Fruit fly (Drosophila melanogaster) whole organism, wandering third instar larva: Measurements from ENCODE around the gene CG8135.

Source experiments
- Dfd ChIP-seq: fragments of >200 bp; optimal IDR thresholded peaks from 2 replicates; lab custom pipeline; 2017; ENCODE audit warnings: missing biosample characterization, missing genetic modification characterization
- HLH106 ChIP-seq: fragments of 200-800 bp; optimal IDR thresholded peaks from 3 replicates; lab custom pipeline; 2019; ENCODE audit warnings: missing biosample characterization, mild to moderate bottlenecking, missing genetic modification characterization, moderate library complexity
- Hr78 ChIP-seq: fragments of >200 bp; optimal IDR thresholded peaks from 2 replicates; lab custom pipeline; 2017; ENCODE audit warnings: missing biosample characterization, missing genetic modification characterization
- brk ChIP-seq: fragments of 200-800 bp; sonication (Bioruptor generic); optimal IDR thresholded peaks from 2 replicates; lab custom pipeline; 2016; ENCODE audit warnings: missing biosample characterization, mild to moderate bottlenecking, missing genetic modification characterization
- dl ChIP-seq, 2 experiments: fragments of 175-275, 200-275 bp in 1 of 2; fragments of 200-275 bp in 1 of 2; sonication (Bioruptor generic); optimal IDR thresholded peaks; lab custom pipeline; 2018; ENCODE audit warnings: mild to moderate bottlenecking in 2 of 2, missing biosample characterization in 2 of 2, missing genetic modification characterization in 2 of 2, moderate library complexity in 2 of 2; ENCODE audit not compliant: partially characterized antibody in 2 of 2, insufficient read depth in 1 of 2
- fru ChIP-seq: fragments of 200-800 bp; sonication (Bioruptor generic); optimal IDR thresholded peaks from 3 replicates; lab custom pipeline; 2016; ENCODE audit warnings: missing biosample characterization, mild to moderate bottlenecking, missing genetic modification characterization
- psq ChIP-seq: fragments of 200-800 bp; sonication (Bioruptor generic); optimal IDR thresholded peaks from 3 replicates; lab custom pipeline; 2017; ENCODE audit warnings: missing biosample characterization, mild to moderate bottlenecking, missing genetic modification characterization, moderate library complexity
- tai ChIP-seq: sonication (Bioruptor generic); optimal IDR thresholded peaks from 2 replicates; lab custom pipeline; 2016; ENCODE audit warnings: missing biosample characterization, missing genetic modification characterization

- TF ChIP-seq Hr78 (GFP tag; lab: Kevin White, UChicago) (no peak), HLH106 (tag; lab: Kevin White, UChicago) (no peak), tai (GFP tag; lab: Kevin White, UChicago) (no peak), fru (GFP tag; lab: Kevin White, UChicago) (no peak), brk (GFP tag; lab: Kevin White, UChicago) (no peak), Dfd (GFP tag; lab: Kevin White, UChicago) (no peak), dl (GFP tag; optimal IDR thresholded peaks at IDR 0.05; lab: Kevin White, UChicago; ENCODE audit: insufficient read depth in 1 of 2, partially characterized antibody in 2 of 2) (no peak), psq (no peak)
Measured at dm6 chr3R:9390201-9390600, 14.0 kb upstream of the CG8135 start.
